Fruit fly (Drosophila melanogaster) whole organism, embryonic: ENCODE results near the gene cnir.

Source experiments
- Asciz ChIP-seq: fragments of 200-800 bp; sonication (Bioruptor generic); optimal IDR thresholded peaks from 2 replicates; lab custom pipeline; 2017; ENCODE audit warnings: missing biosample characterization, mild to moderate bottlenecking, missing genetic modification characterization, missing genetic modification reagents
- Atf3 ChIP-seq: fragments of 200-800 bp; sonication (Bioruptor generic); optimal IDR thresholded peaks from 3 replicates; lab custom pipeline; 2016; ENCODE audit warnings: missing biosample characterization, missing genetic modification characterization
- B-H2 ChIP-seq: fragments of 200-800 bp; sonication (Bioruptor generic); optimal IDR thresholded peaks from 2 replicates; lab custom pipeline; 2018; ENCODE audit warnings: missing biosample characterization, mild to moderate bottlenecking, missing genetic modification characterization
- C15 ChIP-seq: fragments of 200-800 bp; sonication (Bioruptor generic); IDR thresholded peaks from 3 replicates; pipeline ENCODE4 v1.3.6; 2022; ENCODE audit warnings: missing biosample characterization, missing genetic modification characterization
- CG11560 ChIP-seq: fragments of 200-800 bp; sonication (Bioruptor generic); IDR thresholded peaks from 3 replicates; pipeline ENCODE4 v1.3.6; 2022; ENCODE audit warnings: missing biosample characterization, missing genetic modification characterization
- CG12659 ChIP-seq: fragments of 200-800 bp; sonication (Bioruptor generic); optimal IDR thresholded peaks from 3 replicates; lab custom pipeline; 2017; ENCODE audit warnings: mild to moderate bottlenecking, missing biosample characterization, missing genetic modification reagents, missing genetic modification characterization
- CG12942 ChIP-seq: fragments of 200-800 bp; sonication (Bioruptor generic); optimal IDR thresholded peaks from 3 replicates; lab custom pipeline; 2016; ENCODE audit warnings: missing biosample characterization, missing genetic modification characterization
- CG13775 ChIP-seq: fragments of 200-800 bp; sonication (Bioruptor generic); optimal IDR thresholded peaks from 3 replicates; lab custom pipeline; 2017; ENCODE audit warnings: missing biosample characterization, mild to moderate bottlenecking, missing genetic modification characterization
- CG14050 ChIP-seq: fragments of 200-800 bp; sonication (Bioruptor generic); IDR thresholded peaks from 3 replicates; pipeline ENCODE4 v1.3.6; 2022; ENCODE audit warnings: missing biosample characterization, missing genetic modification characterization
- CG14965 ChIP-seq: fragments of 200-800 bp; sonication (Bioruptor generic); optimal IDR thresholded peaks from 2 replicates; lab custom pipeline; 2016; ENCODE audit warnings: missing biosample characterization, missing genetic modification characterization, borderline replicate concordance
- CG1602 ChIP-seq: fragments of 200-800 bp; sonication (Bioruptor generic); optimal IDR thresholded peaks from 3 replicates; lab custom pipeline; 2016; ENCODE audit warnings: missing biosample characterization, missing genetic modification characterization
- CG16813 ChIP-seq: fragments of 200-800 bp; sonication (Bioruptor generic); IDR thresholded peaks from 3 replicates; pipeline ENCODE4 v1.3.6; 2022; ENCODE audit warnings: missing biosample characterization, missing genetic modification characterization; ENCODE audit not compliant: partially characterized antibody
- CG18011 ChIP-seq: fragments of 200-800 bp; sonication (Bioruptor generic); optimal IDR thresholded peaks from 2 replicates; lab custom pipeline; 2017; ENCODE audit warnings: missing biosample characterization, missing genetic modification characterization, mild to moderate bottlenecking, moderate library complexity, missing genotype
- CG3065 ChIP-seq: fragments of 200-800 bp; sonication (Bioruptor generic); optimal IDR thresholded peaks from 2 replicates; lab custom pipeline; 2016; ENCODE audit warnings: missing biosample characterization, missing genetic modification characterization
- CG31365 ChIP-seq: fragments of 200-800 bp; sonication (Bioruptor generic); optimal IDR thresholded peaks from 2 replicates; lab custom pipeline; 2018; ENCODE audit warnings: missing biosample characterization, mild to moderate bottlenecking, missing genetic modification characterization
- CG3847 ChIP-seq: fragments of 200-800 bp; sonication (Bioruptor generic); IDR thresholded peaks from 2 replicates; pipeline ENCODE4 v1.3.6; 2022; ENCODE audit warnings: missing biosample characterization, missing genetic modification characterization
- CG4820 ChIP-seq: fragments of 200-800 bp; sonication (Bioruptor generic); optimal IDR thresholded peaks from 3 replicates; lab custom pipeline; 2016; ENCODE audit warnings: missing biosample characterization, missing genetic modification characterization
- CG7786 ChIP-seq: fragments of 200-800 bp; sonication (Bioruptor generic); optimal IDR thresholded peaks from 2 replicates; lab custom pipeline; 2016; ENCODE audit warnings: missing biosample characterization, missing genetic modification characterization
- CkIIα-i1 ChIP-seq: fragments of 200-800 bp; sonication (Bioruptor generic); IDR thresholded peaks from 2 replicates; pipeline ENCODE4 v1.3.6; 2022; ENCODE audit warnings: missing biosample characterization, missing genetic modification characterization
- CoRest ChIP-seq: fragments of 200-800 bp; sonication (Bioruptor generic); optimal IDR thresholded peaks from 3 replicates; lab custom pipeline; 2018; ENCODE audit warnings: missing biosample characterization, mild to moderate bottlenecking, missing genetic modification characterization, moderate library complexity
- Dfd ChIP-seq, 2 experiments: fragments of >200 bp; optimal IDR thresholded peaks; 2 replicates each; lab custom pipeline; 2017; ENCODE audit warnings: missing biosample characterization in 2 of 2, missing genetic modification characterization in 2 of 2
- Drgx ChIP-seq: fragments of 200-800 bp; sonication (Bioruptor generic); IDR thresholded peaks from 2 replicates; pipeline ENCODE4 v1.3.6; 2022; ENCODE audit warnings: missing biosample characterization, missing genetic modification characterization
- ERR ChIP-seq: fragments of 200-800 bp; sonication (Bioruptor generic); optimal IDR thresholded peaks from 2 replicates; lab custom pipeline; 2016; ENCODE audit warnings: missing biosample characterization, missing genetic modification characterization
- Ets97D ChIP-seq: fragments of 200-800 bp; sonication (Bioruptor generic); optimal IDR thresholded peaks from 3 replicates; lab custom pipeline; 2016; ENCODE audit warnings: missing biosample characterization, missing genetic modification characterization
- HLH3B ChIP-seq: fragments of 200-800 bp; sonication (Bioruptor generic); IDR thresholded peaks from 2 replicates; pipeline ENCODE4 v1.3.6; 2022; ENCODE audit warnings: missing biosample characterization, missing genetic modification characterization
- Lhr ChIP-seq: fragments of 200-800 bp; sonication (Bioruptor generic); optimal IDR thresholded peaks from 3 replicates; lab custom pipeline; 2017; ENCODE audit warnings: mild to moderate bottlenecking, missing biosample characterization, missing genetic modification reagents, missing genetic modification characterization
- Nf-YB ChIP-seq: fragments of 200-800 bp; sonication (Bioruptor generic); optimal IDR thresholded peaks from 3 replicates; lab custom pipeline; 2019; ENCODE audit warnings: missing biosample characterization, mild to moderate bottlenecking, missing genetic modification characterization, moderate library complexity
- NfI ChIP-seq: fragments of 200-800 bp; sonication (Bioruptor generic); optimal IDR thresholded peaks from 3 replicates; lab custom pipeline; 2018; ENCODE audit warnings: missing biosample characterization, mild to moderate bottlenecking, missing genetic modification characterization, moderate library complexity
- Oli ChIP-seq: fragments of 200-800 bp; sonication (Bioruptor generic); optimal IDR thresholded peaks from 2 replicates; lab custom pipeline; 2018; ENCODE audit warnings: missing biosample characterization, mild to moderate bottlenecking, missing genetic modification characterization, moderate library complexity
- Optix ChIP-seq: fragments of 200-800 bp; sonication (Bioruptor generic); IDR thresholded peaks from 3 replicates; pipeline ENCODE4 v1.3.6; 2022; ENCODE audit warnings: missing biosample characterization, missing genetic modification characterization
- Pdp1 ChIP-seq, 2 experiments: fragments of 200-800 bp; sonication (Bioruptor generic); optimal IDR thresholded peaks; 3 replicates each; lab custom pipeline; 2016; ENCODE audit warnings: missing biosample characterization in 2 of 2, missing genetic modification characterization in 2 of 2, mild to moderate bottlenecking in 1 of 2, moderate library complexity in 1 of 2
- Rfx ChIP-seq: fragments of 200-800 bp; sonication (Bioruptor generic); IDR thresholded peaks from 2 replicates; pipeline ENCODE4 v1.3.6; 2022; ENCODE audit warnings: missing biosample characterization, missing genetic modification characterization
- Vsx1 ChIP-seq: fragments of 200-800 bp; sonication (Bioruptor generic); optimal IDR thresholded peaks from 2 replicates; lab custom pipeline; 2017; ENCODE audit warnings: missing biosample characterization, mild to moderate bottlenecking, missing genetic modification characterization, missing genetic modification reagents
- Xrp1 ChIP-seq: fragments of 200-800 bp; sonication (Bioruptor generic); IDR thresholded peaks from 2 replicates; pipeline ENCODE4 v1.3.6; 2022; ENCODE audit warnings: missing biosample characterization, missing genetic modification characterization
- YL-1 ChIP-seq: fragments of 200-800 bp; sonication (Bioruptor generic); optimal IDR thresholded peaks from 3 replicates; lab custom pipeline; 2017; ENCODE audit warnings: missing biosample characterization, mild to moderate bottlenecking, missing genetic modification characterization
- ac ChIP-seq: fragments of 200-800 bp; sonication (Bioruptor generic); optimal IDR thresholded peaks from 3 replicates; lab custom pipeline; 2017; ENCODE audit warnings: missing biosample characterization, mild to moderate bottlenecking, missing genetic modification characterization
- bigmax ChIP-seq: fragments of 200-800 bp; sonication (Bioruptor generic); optimal IDR thresholded peaks from 2 replicates; lab custom pipeline; 2018; ENCODE audit warnings: missing biosample characterization, mild to moderate bottlenecking, missing genetic modification characterization
- bsh ChIP-seq, 2 experiments: fragments of 200-800 bp; sonication (Bioruptor generic); optimal IDR thresholded peaks; 2 replicates each; lab custom pipeline; 2017 to 2018; ENCODE audit warnings: mild to moderate bottlenecking in 2 of 2, missing biosample characterization in 2 of 2, missing genetic modification characterization in 2 of 2, moderate library complexity in 1 of 2
- dimm ChIP-seq: fragments of 200-800 bp; sonication (Bioruptor generic); IDR thresholded peaks from 2 replicates; pipeline ENCODE4 v1.3.6; 2022; ENCODE audit warnings: missing biosample characterization, missing genetic modification characterization
- ems ChIP-seq: fragments of 200-800 bp; sonication (Bioruptor generic); optimal IDR thresholded peaks from 3 replicates; lab custom pipeline; 2016; ENCODE audit warnings: missing biosample characterization, missing genetic modification characterization
- eve ChIP-seq, 2 experiments: fragments of >200 bp; optimal IDR thresholded peaks; 2 replicates each; lab custom pipeline; 2017; ENCODE audit warnings: missing biosample characterization in 2 of 2, missing genetic modification characterization in 2 of 2
- fd102C ChIP-seq: fragments of 200-800 bp; sonication (Bioruptor generic); optimal IDR thresholded peaks from 2 replicates; lab custom pipeline; 2018; ENCODE audit warnings: missing biosample characterization, mild to moderate bottlenecking, missing genetic modification characterization, moderate library complexity
- ind ChIP-seq: fragments of 200-800 bp; sonication (Bioruptor generic); optimal IDR thresholded peaks from 3 replicates; lab custom pipeline; 2016; ENCODE audit warnings: missing biosample characterization, missing genetic modification characterization
- jigr1 ChIP-seq: fragments of 200-800 bp; sonication (Bioruptor generic); IDR thresholded peaks from 3 replicates; pipeline ENCODE4 v1.3.6; 2022; ENCODE audit warnings: missing biosample characterization, missing genetic modification characterization
- nom ChIP-seq: fragments of 200-800 bp; sonication (Bioruptor generic); optimal IDR thresholded peaks from 2 replicates; lab custom pipeline; 2017; ENCODE audit warnings: missing biosample characterization, missing genetic modification characterization, mild to moderate bottlenecking, moderate library complexity, missing genetic modification reagents
- phol ChIP-seq: fragments of 200-800 bp; sonication (Bioruptor generic); optimal IDR thresholded peaks from 3 replicates; lab custom pipeline; 2018; ENCODE audit warnings: missing biosample characterization, mild to moderate bottlenecking, missing genetic modification characterization, moderate library complexity
- pum ChIP-seq: fragments of 200-800 bp; sonication (Bioruptor generic); optimal IDR thresholded peaks from 2 replicates; lab custom pipeline; 2016; ENCODE audit warnings: missing biosample characterization, missing genetic modification characterization
- row ChIP-seq: fragments of 200-800 bp; sonication (Bioruptor generic); IDR thresholded peaks from 3 replicates; pipeline ENCODE4 v1.3.6; 2022; ENCODE audit warnings: missing biosample characterization, missing genetic modification characterization
- sens ChIP-seq: fragments of 200-800 bp; sonication (Bioruptor generic); peaks from one replicate; lab custom pipeline; 2016; ENCODE audit warnings: missing biosample characterization, missing genetic modification characterization
- tgo ChIP-seq: fragments of 200-800 bp; sonication (Bioruptor generic); IDR thresholded peaks from 3 replicates; pipeline ENCODE4 v1.3.6; 2022; ENCODE audit warnings: missing biosample characterization, missing genetic modification characterization
- zen ChIP-seq: fragments of 200-800 bp; sonication (Bioruptor generic); optimal IDR thresholded peaks from 3 replicates; lab custom pipeline; 2018; ENCODE audit warnings: missing biosample characterization, mild to moderate bottlenecking, missing genetic modification characterization, moderate library complexity
- zfh2 ChIP-seq: fragments of 200-800 bp; sonication (Bioruptor generic); optimal IDR thresholded peaks from 2 replicates; lab custom pipeline; 2016; ENCODE audit warnings: missing biosample characterization, missing genetic modification characterization

The cnir gene

DNA sequence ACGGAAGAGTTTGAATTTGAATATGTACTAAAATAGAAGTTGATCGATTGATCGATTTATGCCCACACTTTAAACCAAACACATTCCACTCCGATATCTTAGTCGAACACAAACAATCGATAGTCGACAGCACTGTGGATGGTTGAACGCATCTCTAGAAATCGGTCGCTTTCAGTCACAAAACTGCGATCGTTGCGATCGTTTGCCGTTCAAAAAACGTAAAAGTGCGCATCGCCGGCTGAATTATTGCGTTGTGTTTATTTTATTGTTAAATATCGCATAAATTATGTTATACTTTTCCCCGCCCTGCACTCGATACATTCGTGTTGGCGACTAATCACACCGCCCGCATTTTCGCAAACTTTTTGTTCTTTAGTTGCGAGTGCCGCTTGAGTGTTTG is 40.5 kb downstream of the cnir start, which contains the start of gene Ccdc85 (continued):
- no peak for TF ChIP-seq zen
- no peak for TF ChIP-seq ac (GFP tag; lab: Kevin White, UChicago)
- peak; percentile 30 for TF ChIP-seq B-H2 (GFP tag; lab: Kevin White, UChicago)
- no peak for TF ChIP-seq tgo
- TF ChIP-seq HLH3B (GFP tag; lab: Robert Waterston, UW): no peak
- no peak for TF ChIP-seq CkIIα-i1 (GFP tag; lab: Robert Waterston, UW)
- no peak for TF ChIP-seq CG14965 (GFP tag; lab: Kevin White, UChicago)
- no peak for TF ChIP-seq CG7786 (GFP tag; lab: Kevin White, UChicago)
- TF ChIP-seq CG12659 (GFP tag; lab: Kevin White, UChicago): peak; percentile 51
- no peak for TF ChIP-seq Vsx1 (GFP tag; lab: Kevin White, UChicago)
- TF ChIP-seq Nf-YB (GFP tag; lab: Kevin White, UChicago): peak; percentile 18
- TF ChIP-seq CG31365: no peak
- TF ChIP-seq CG4820 (GFP tag; lab: Kevin White, UChicago): no peak
- TF ChIP-seq NfI (GFP tag; lab: Kevin White, UChicago): no peak
- no peak for TF ChIP-seq C15 (GFP tag; lab: Robert Waterston, UW)
- no peak for TF ChIP-seq Pdp1 (GFP tag; optimal IDR thresholded peaks at IDR 0.05; lab: Kevin White, UChicago)
- TF ChIP-seq Xrp1: no peak
- TF ChIP-seq Rfx (GFP tag; lab: Robert Waterston, UW): peak; percentile 19; the same call in 1 of the 2 replicates
- TF ChIP-seq bigmax (GFP tag; lab: Kevin White, UChicago): no peak
- 0 out of 2 replicates have a peak, but pooled peaks have one; percentile 28 for TF ChIP-seq CG3847 (GFP tag; lab: Robert Waterston, UW)
- TF ChIP-seq Drgx (GFP tag; lab: Robert Waterston, UW): no peak
- TF ChIP-seq bsh (GFP tag; optimal IDR thresholded peaks at IDR 0.05; lab: Kevin White, UChicago): no peak
- peak; percentile 94 for TF ChIP-seq CG16813 (GFP tag; lab: Robert Waterston, UW)
- TF ChIP-seq Dfd (GFP tag; optimal IDR thresholded peaks at IDR 0.05; lab: Kevin White, UChicago): no peak
- TF ChIP-seq CG14050 (GFP tag; lab: Robert Waterston, UW): no peak
- TF ChIP-seq CG3065 (GFP tag; lab: Kevin White, UChicago): no peak
- TF ChIP-seq CG1602 (GFP tag; lab: Kevin White, UChicago): no peak
- TF ChIP-seq Ets97D (GFP tag; lab: Kevin White, UChicago): peak; percentile 58
- TF ChIP-seq ERR (GFP tag; lab: Kevin White, UChicago): peak; percentile 15
- no peak for TF ChIP-seq jigr1 (GFP tag; lab: Robert Waterston, UW)
- TF ChIP-seq row (GFP tag; lab: Robert Waterston, UW): peak; percentile 21; the same call in 1 of the 3 replicates
- TF ChIP-seq CoRest (tag; lab: Kevin White, UChicago): no peak
- no peak for TF ChIP-seq CG13775 (GFP tag; lab: Kevin White, UChicago)
- no peak for TF ChIP-seq dimm (GFP tag; lab: Robert Waterston, UW)
- TF ChIP-seq ems (GFP tag; lab: Kevin White, UChicago): no peak
- no peak for TF ChIP-seq Oli
- TF ChIP-seq fd102C (GFP tag; lab: Kevin White, UChicago): no peak
- peak; percentile 8 for TF ChIP-seq nom (GFP tag; lab: Kevin White, UChicago)
- no peak for TF ChIP-seq pum (GFP tag; lab: Kevin White, UChicago)
- TF ChIP-seq phol (tag; lab: Kevin White, UChicago): peak; percentile 33
- TF ChIP-seq Asciz: no peak
- TF ChIP-seq CG11560 (tag; lab: Robert Waterston, UW): peak; percentile 50; the same call in 1 of the 3 replicates
- TF ChIP-seq Lhr (GFP tag; lab: Kevin White, UChicago): peak; percentile 12
- no peak for TF ChIP-seq CG18011
- no peak for TF ChIP-seq Atf3 (GFP tag; lab: Kevin White, UChicago)
- TF ChIP-seq CG12942 (GFP tag; lab: Kevin White, UChicago): no peak
- TF ChIP-seq Optix (GFP tag; lab: Robert Waterston, UW): no peak
- no peak for TF ChIP-seq eve (GFP tag; optimal IDR thresholded peaks at IDR 0.05; lab: Kevin White, UChicago)
- TF ChIP-seq ind: no peak
- TF ChIP-seq zfh2 (GFP tag; lab: Kevin White, UChicago): no peak
- peak; percentile 28 for TF ChIP-seq YL-1 (GFP tag; lab: Kevin White, UChicago)
- TF ChIP-seq sens (GFP tag; lab: Kevin White, UChicago): peak; percentile 78
